Fruit fly (Drosophila melanogaster) whole organism, embryonic: ENCODE measurements around the gene Pka-C2.
A peak's percentile ranks its signal among the peaks of the same experiment; 100 is the strongest.

Experiments used
- Aef1 ChIP-seq: fragments of 200-800 bp; sonication (Bioruptor generic); IDR thresholded peaks from 3 replicates; pipeline ENCODE4 v1.3.6; 2022; ENCODE audit warnings: missing biosample characterization, missing genetic modification characterization
- Blimp-1 ChIP-seq: fragments of 200-800 bp; sonication (Bioruptor generic); optimal IDR thresholded peaks from 3 replicates; lab custom pipeline; 2018; ENCODE audit warnings: missing biosample characterization, missing genetic modification characterization, mild to moderate bottlenecking, moderate library complexity, missing genetic modification reagents
- CG10321 ChIP-seq: fragments of 200-800 bp; sonication (Bioruptor generic); IDR thresholded peaks from 2 replicates; pipeline ENCODE4 v1.3.6; 2022; ENCODE audit warnings: missing biosample characterization, missing genetic modification characterization
- CG11093 ChIP-seq: fragments of 200-800 bp; sonication (Bioruptor generic); IDR thresholded peaks from 3 replicates; pipeline ENCODE4 v1.3.6; 2022; ENCODE audit warnings: missing biosample characterization, missing genetic modification characterization
- CG11398 ChIP-seq: fragments of 200-800 bp; sonication (Bioruptor generic); optimal IDR thresholded peaks from 2 replicates; lab custom pipeline; 2016; ENCODE audit warnings: missing biosample characterization, missing genetic modification characterization
- CG11695 ChIP-seq: fragments of 200-800 bp; sonication (Bioruptor generic); IDR thresholded peaks from 3 replicates; pipeline ENCODE4 v1.3.6; 2022; ENCODE audit warnings: missing biosample characterization, missing genetic modification characterization
- CG12391 ChIP-seq: fragments of 200-800 bp; sonication (Bioruptor generic); optimal IDR thresholded peaks from 3 replicates; lab custom pipeline; 2018; ENCODE audit warnings: missing biosample characterization, mild to moderate bottlenecking, missing genetic modification characterization, moderate library complexity
- CG14014 ChIP-seq: fragments of 200-800 bp; sonication (Bioruptor generic); IDR thresholded peaks from 2 replicates; pipeline ENCODE4 v1.3.6; 2022; ENCODE audit warnings: missing biosample characterization, missing genetic modification characterization
- CG14441 ChIP-seq: fragments of 200-800 bp; sonication (Bioruptor generic); IDR thresholded peaks from 2 replicates; pipeline ENCODE4 v1.3.6; 2022; ENCODE audit warnings: missing biosample characterization, missing genetic modification characterization
- CG17328 ChIP-seq: fragments of 200-800 bp; sonication (Bioruptor generic); IDR thresholded peaks from 2 replicates; pipeline ENCODE4 v1.3.6; 2022; ENCODE audit warnings: missing biosample characterization, missing genetic modification characterization
- CG17385 ChIP-seq: fragments of 200-800 bp; sonication (Bioruptor generic); optimal IDR thresholded peaks from 3 replicates; lab custom pipeline; 2018; ENCODE audit warnings: missing biosample characterization, mild to moderate bottlenecking, missing genetic modification characterization
- CG7786 ChIP-seq: fragments of 200-800 bp; sonication (Bioruptor generic); optimal IDR thresholded peaks from 2 replicates; lab custom pipeline; 2016; ENCODE audit warnings: missing biosample characterization, missing genetic modification characterization
- CG7928 ChIP-seq: fragments of 200-800 bp; sonication (Bioruptor generic); optimal IDR thresholded peaks from 2 replicates; lab custom pipeline; 2017; ENCODE audit warnings: missing biosample characterization, mild to moderate bottlenecking, missing genetic modification characterization
- CG7963 ChIP-seq: fragments of 200-800 bp; sonication (Bioruptor generic); IDR thresholded peaks from 3 replicates; pipeline ENCODE4 v1.3.6; 2022; ENCODE audit warnings: missing biosample characterization, missing genetic modification characterization; ENCODE audit not compliant: partially characterized antibody
- CG8944 ChIP-seq: fragments of 200-800 bp; sonication (Bioruptor generic); optimal IDR thresholded peaks from 3 replicates; lab custom pipeline; 2016; ENCODE audit warnings: missing biosample characterization, missing genetic modification characterization
- CrebB ChIP-seq: fragments of 200-800 bp; sonication (Bioruptor generic); optimal IDR thresholded peaks from 3 replicates; lab custom pipeline; 2018; ENCODE audit warnings: missing biosample characterization, mild to moderate bottlenecking, missing genetic modification characterization
- Ets97D ChIP-seq: fragments of 200-800 bp; sonication (Bioruptor generic); optimal IDR thresholded peaks from 3 replicates; lab custom pipeline; 2016; ENCODE audit warnings: missing biosample characterization, missing genetic modification characterization
- Mad ChIP-seq: fragments of 200-800 bp; sonication (Bioruptor generic); optimal IDR thresholded peaks from 2 replicates; lab custom pipeline; 2016; ENCODE audit warnings: missing biosample characterization, missing genetic modification characterization
- NK7.1 ChIP-seq: fragments of 200-800 bp; sonication (Bioruptor generic); optimal IDR thresholded peaks from 3 replicates; lab custom pipeline; 2016; ENCODE audit warnings: missing biosample characterization, missing genetic modification characterization
- NfI ChIP-seq: fragments of 200-800 bp; sonication (Bioruptor generic); optimal IDR thresholded peaks from 3 replicates; lab custom pipeline; 2018; ENCODE audit warnings: missing biosample characterization, mild to moderate bottlenecking, missing genetic modification characterization, moderate library complexity
- Ptx1 ChIP-seq: fragments of 200-800 bp; sonication (Bioruptor generic); IDR thresholded peaks from 2 replicates; pipeline ENCODE4 v1.3.6; 2022; ENCODE audit warnings: missing biosample characterization, missing genetic modification characterization
- Vsx1 ChIP-seq: fragments of 200-800 bp; sonication (Bioruptor generic); optimal IDR thresholded peaks from 2 replicates; lab custom pipeline; 2017; ENCODE audit warnings: missing biosample characterization, mild to moderate bottlenecking, missing genetic modification characterization, missing genetic modification reagents
- abd-A ChIP-seq: fragments of 200-800 bp; sonication (Bioruptor generic); optimal IDR thresholded peaks from 3 replicates; lab custom pipeline; 2019; ENCODE audit warnings: missing biosample characterization, mild to moderate bottlenecking, missing genetic modification characterization, moderate library complexity
- ato ChIP-seq: fragments of 200-800 bp; sonication (Bioruptor generic); IDR thresholded peaks from 2 replicates; pipeline ENCODE4 v1.3.6; 2022; ENCODE audit warnings: missing biosample characterization, missing genetic modification characterization; ENCODE audit not compliant: partially characterized antibody
- bcd ChIP-seq: fragments of 200-800 bp; sonication (Bioruptor generic); optimal IDR thresholded peaks from 2 replicates; lab custom pipeline; 2017; ENCODE audit warnings: missing biosample characterization, mild to moderate bottlenecking, missing genetic modification characterization
- cato ChIP-seq: fragments of 200-800 bp; sonication (Bioruptor generic); optimal IDR thresholded peaks from 2 replicates; lab custom pipeline; 2016; ENCODE audit warnings: missing biosample characterization, missing genetic modification characterization, borderline replicate concordance
- chm ChIP-seq: fragments of 200-800 bp; sonication (Bioruptor generic); IDR thresholded peaks from 2 replicates; pipeline ENCODE4 v1.3.6; 2022; ENCODE audit warnings: missing biosample characterization, missing genetic modification characterization
- corto ChIP-seq: fragments of 200-800 bp; sonication (Bioruptor generic); optimal IDR thresholded peaks from 2 replicates; lab custom pipeline; 2016; ENCODE audit warnings: missing biosample characterization, mild to moderate bottlenecking, missing genetic modification characterization, moderate library complexity
- dati ChIP-seq: fragments of 200-800 bp; sonication (Bioruptor generic); IDR thresholded peaks from 2 replicates; pipeline ENCODE4 v1.3.6; 2022; ENCODE audit warnings: missing biosample characterization, missing genetic modification characterization
- dmrt11E ChIP-seq: fragments of 200-800 bp; sonication (Bioruptor generic); optimal IDR thresholded peaks from 3 replicates; lab custom pipeline; 2018; ENCODE audit warnings: missing biosample characterization, mild to moderate bottlenecking, missing genetic modification characterization, moderate library complexity
- dmrt99B ChIP-seq: fragments of 200-800 bp; sonication (Bioruptor generic); optimal IDR thresholded peaks from 2 replicates; lab custom pipeline; 2018; ENCODE audit warnings: missing biosample characterization, mild to moderate bottlenecking, missing genetic modification characterization, moderate library complexity
- dysf ChIP-seq: fragments of 200-800 bp; sonication (Bioruptor generic); IDR thresholded peaks from 3 replicates; pipeline ENCODE4 v1.3.6; 2022; ENCODE audit warnings: missing biosample characterization, missing genetic modification characterization
- eyg ChIP-seq: fragments of 200-800 bp; sonication (Bioruptor generic); optimal IDR thresholded peaks from 3 replicates; lab custom pipeline; 2016; ENCODE audit warnings: missing biosample characterization, missing genetic modification characterization
- fd96Cb ChIP-seq: fragments of 200-800 bp; sonication (Bioruptor generic); optimal IDR thresholded peaks from 2 replicates; lab custom pipeline; 2018; ENCODE audit warnings: missing biosample characterization, mild to moderate bottlenecking, missing genetic modification characterization, moderate library complexity
- jumu ChIP-seq: fragments of 200-800 bp; sonication (Bioruptor generic); optimal IDR thresholded peaks from 3 replicates; lab custom pipeline; 2016; ENCODE audit warnings: missing biosample characterization, missing genetic modification characterization
- kay ChIP-seq: fragments of 200-800 bp; sonication (Bioruptor generic); optimal IDR thresholded peaks from 2 replicates; lab custom pipeline; 2016; ENCODE audit warnings: missing biosample characterization, missing genetic modification characterization
- lab ChIP-seq: fragments of 200-800 bp; sonication (Bioruptor generic); optimal IDR thresholded peaks from 3 replicates; lab custom pipeline; 2017; ENCODE audit warnings: missing biosample characterization, missing genetic modification characterization, mild to moderate bottlenecking, moderate library complexity, missing genetic modification reagents
- oc ChIP-seq: fragments of 200-800 bp; sonication (Bioruptor generic); optimal IDR thresholded peaks from 2 replicates; lab custom pipeline; 2018; ENCODE audit warnings: missing biosample characterization, mild to moderate bottlenecking, missing genetic modification characterization, moderate library complexity
- p53 ChIP-seq: fragments of 200-800 bp; sonication (Bioruptor generic); optimal IDR thresholded peaks from 2 replicates; lab custom pipeline; 2016; ENCODE audit warnings: missing biosample characterization, missing genetic modification characterization
- pho ChIP-seq: fragments of 200-800 bp; sonication (Bioruptor generic); optimal IDR thresholded peaks from 2 replicates; lab custom pipeline; 2016; ENCODE audit warnings: missing biosample characterization, missing genetic modification characterization
- phol ChIP-seq: fragments of 200-800 bp; sonication (Bioruptor generic); optimal IDR thresholded peaks from 3 replicates; lab custom pipeline; 2018; ENCODE audit warnings: missing biosample characterization, mild to moderate bottlenecking, missing genetic modification characterization, moderate library complexity
- prd ChIP-seq, 3 experiments: fragments of >200 bp in 2 of 3; fragments of 200-800 bp in 1 of 3; sonication (Bioruptor generic) in 1 of 3; optimal IDR thresholded peaks in 2 of 3; IDR thresholded peaks in 1 of 3; 2 replicates in 2 of 3; 3 replicates in 1 of 3; pipeline versions ENCODE4 v1.3.6 to Lab custom; 2017 to 2022; ENCODE audit warnings: missing biosample characterization in 1 of 3, missing genetic modification characterization in 1 of 3
- ranshi ChIP-seq: fragments of 200-800 bp; sonication (Bioruptor generic); IDR thresholded peaks from 2 replicates; pipeline ENCODE4 v1.3.6; 2022; ENCODE audit warnings: missing biosample characterization, missing genetic modification characterization
- ro ChIP-seq: fragments of 200-800 bp; sonication (Bioruptor generic); IDR thresholded peaks from 2 replicates; pipeline ENCODE4 v1.3.6; 2022; ENCODE audit warnings: missing biosample characterization, missing genetic modification characterization
- sd ChIP-seq: fragments of 200-800 bp; sonication (Bioruptor generic); optimal IDR thresholded peaks from 3 replicates; lab custom pipeline; 2018; ENCODE audit warnings: missing biosample characterization, mild to moderate bottlenecking, missing genetic modification characterization, moderate library complexity
- slbo ChIP-seq: fragments of 200-800 bp; sonication (Bioruptor generic); IDR thresholded peaks from 2 replicates; pipeline ENCODE4 v1.3.6; 2022; ENCODE audit warnings: missing biosample characterization, missing genetic modification characterization
- slou ChIP-seq: fragments of 200-800 bp; sonication (Bioruptor generic); optimal IDR thresholded peaks from 3 replicates; lab custom pipeline; 2016; ENCODE audit warnings: missing biosample characterization, missing genetic modification characterization
- slp2 ChIP-seq: fragments of 200-800 bp; sonication (Bioruptor generic); optimal IDR thresholded peaks from 2 replicates; lab custom pipeline; 2016; ENCODE audit warnings: missing biosample characterization, missing genetic modification characterization
- ssp ChIP-seq: fragments of 200-800 bp; sonication (Bioruptor generic); IDR thresholded peaks from 2 replicates; pipeline ENCODE4 v1.3.6; 2022; ENCODE audit warnings: missing biosample characterization, missing genetic modification characterization
- zen2 ChIP-seq: fragments of 200-800 bp; sonication (Bioruptor generic); IDR thresholded peaks from 3 replicates; pipeline ENCODE4 v1.3.6; 2022; ENCODE audit warnings: missing biosample characterization, missing genetic modification characterization; ENCODE audit not compliant: partially characterized antibody

The Pka-C2 gene

DNA sequence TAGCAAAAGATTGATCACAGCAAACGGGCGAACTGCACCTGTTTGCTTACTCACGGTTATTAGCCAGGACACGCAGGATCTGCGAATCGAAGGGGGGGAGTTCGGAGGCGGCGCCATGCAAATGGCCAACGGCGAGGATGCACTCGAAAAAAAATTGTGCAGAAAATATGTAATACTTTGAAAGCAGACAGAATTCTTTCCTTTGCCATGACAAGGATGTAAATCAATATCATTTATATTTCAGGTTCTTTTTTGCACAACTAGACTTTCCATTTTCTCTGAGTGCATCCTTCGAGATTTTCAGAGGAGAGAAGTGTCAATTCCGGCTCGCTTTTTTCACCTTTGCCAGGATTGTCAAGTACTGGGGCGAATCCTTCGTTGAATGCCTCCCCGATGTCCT lies 12.3 kb upstream of the Pka-C2 start (continued):
- TF ChIP-seq slp2 (GFP tag; lab: Kevin White, UChicago) (no peak), prd (optimal IDR thresholded peaks at IDR 0.05; lab: Kevin White, UChicago) (no peak), prd (GFP tag; IDR thresholded peaks at IDR 0.05; lab: Robert Waterston, UW) (peak; percentile 60; the same call in 2 of the 3 replicates), dati (no peak), slbo (peak; percentile 52), dmrt99B (tag; lab: Kevin White, UChicago) (peak; percentile 33), CrebB (tag; lab: Kevin White, UChicago) (no peak), ato (GFP tag; lab: Robert Waterston, UW) (no peak), CG17328 (peak; percentile 10; the same call in 1 of the 2 replicates), CG8944 (GFP tag; lab: Kevin White, UChicago) (no peak), jumu (GFP tag; lab: Kevin White, UChicago) (no peak), dysf (GFP tag; lab: Robert Waterston, UW) (peak; percentile 42; the same call in 1 of the 3 replicates), CG11093 (no peak), phol (tag; lab: Kevin White, UChicago) (peak; percentile 6), Blimp-1 (peak; percentile 23), abd-A (tag; lab: Kevin White, UChicago) (no peak), sd (tag; lab: Kevin White, UChicago) (no peak), pho (GFP tag; lab: Kevin White, UChicago) (no peak), kay (GFP tag; lab: Kevin White, UChicago) (no peak), ranshi (GFP tag; lab: Robert Waterston, UW) (peak; percentile 59; the same call in 1 of the 2 replicates), CG11695 (GFP tag; lab: Robert Waterston, UW) (0 out of 3 replicates have a peak, but pooled peaks have one; percentile 25), lab (peak; percentile 45), Mad (GFP tag; lab: Kevin White, UChicago) (no peak), chm (no peak), Ets97D (GFP tag; lab: Kevin White, UChicago) (no peak), CG11398 (GFP tag; lab: Kevin White, UChicago) (no peak), cato (GFP tag; lab: Kevin White, UChicago) (no peak), Ptx1 (GFP tag; lab: Robert Waterston, UW) (peak; percentile 35; the same call in 1 of the 2 replicates), CG7786 (no peak), Aef1 (GFP tag; lab: Robert Waterston, UW) (peak; percentile 12; the same call in 1 of the 3 replicates), slou (GFP tag; lab: Kevin White, UChicago) (no peak), zen2 (GFP tag; lab: Robert Waterston, UW) (no peak), ro (GFP tag; lab: Robert Waterston, UW) (no peak), CG10321 (GFP tag; lab: Robert Waterston, UW) (no peak), NfI (GFP tag; lab: Kevin White, UChicago) (no peak), dmrt11E (no peak), eyg (GFP tag; lab: Kevin White, UChicago) (no peak), corto (GFP tag; lab: Kevin White, UChicago) (no peak), p53 (no peak), CG14014 (GFP tag; lab: Robert Waterston, UW) (no peak), CG14441 (GFP tag; lab: Robert Waterston, UW) (peak; percentile 38; the same call in 1 of the 2 replicates), bcd (GFP tag; lab: Kevin White, UChicago) (peak; percentile 3), CG7963 (GFP tag; lab: Robert Waterston, UW) (no peak), Vsx1 (GFP tag; lab: Kevin White, UChicago) (no peak), NK7.1 (GFP tag; lab: Kevin White, UChicago) (no peak), fd96Cb (tag; lab: Kevin White, UChicago) (peak; percentile 1), CG17385 (GFP tag; lab: Kevin White, UChicago) (no peak), ssp (GFP tag; lab: Robert Waterston, UW) (peak; percentile 15; the same call in 1 of the 2 replicates), CG12391 (tag; lab: Kevin White, UChicago) (peak; percentile 8), oc (tag; lab: Kevin White, UChicago) (no peak), CG7928 (GFP tag; lab: Kevin White, UChicago) (no peak)
